Worm (Caenorhabditis elegans): ENCODE results near the gene C47E8.3.

ce11 chrV:14698666-14699065 lies 18.6 kb downstream of the C47E8.3 start, which contains the start of gene set-5:
- TF ChIP-seq dao-5 (tag; optimal IDR thresholded peaks at IDR 0.05) = no peak
- TF ChIP-seq him-1 (tag; optimal IDR thresholded peaks at IDR 0.05) = no peak
- no peak for TF ChIP-seq W03F9.2 (tag; optimal IDR thresholded peaks at IDR 0.05)
